Fruit fly (Drosophila melanogaster) whole organism, embryonic: ENCODE measurements around the gene ClC-a.

Experiments used
- CG11247 ChIP-seq: fragments of 200-800 bp; sonication (Bioruptor generic); IDR thresholded peaks from 2 replicates; pipeline ENCODE4 v1.3.6; 2022; ENCODE audit warnings: missing biosample characterization, missing genetic modification characterization
- CG11560 ChIP-seq: fragments of 200-800 bp; sonication (Bioruptor generic); IDR thresholded peaks from 3 replicates; pipeline ENCODE4 v1.3.6; 2022; ENCODE audit warnings: missing biosample characterization, missing genetic modification characterization
- CG11695 ChIP-seq: fragments of 200-800 bp; sonication (Bioruptor generic); IDR thresholded peaks from 3 replicates; pipeline ENCODE4 v1.3.6; 2022; ENCODE audit warnings: missing biosample characterization, missing genetic modification characterization
- CG12155 ChIP-seq: fragments of 200-800 bp; sonication (Bioruptor generic); optimal IDR thresholded peaks from 3 replicates; lab custom pipeline; 2016; ENCODE audit warnings: missing biosample characterization, missing genetic modification characterization
- CG12299 ChIP-seq: fragments of 200-800 bp; sonication (Bioruptor generic); optimal IDR thresholded peaks from 2 replicates; lab custom pipeline; 2018; ENCODE audit warnings: missing biosample characterization, mild to moderate bottlenecking, missing genetic modification characterization
- CG12942 ChIP-seq: fragments of 200-800 bp; sonication (Bioruptor generic); optimal IDR thresholded peaks from 3 replicates; lab custom pipeline; 2016; ENCODE audit warnings: missing biosample characterization, missing genetic modification characterization
- CG14050 ChIP-seq: fragments of 200-800 bp; sonication (Bioruptor generic); IDR thresholded peaks from 3 replicates; pipeline ENCODE4 v1.3.6; 2022; ENCODE audit warnings: missing biosample characterization, missing genetic modification characterization
- CG15479 ChIP-seq: fragments of 200-800 bp; sonication (Bioruptor generic); optimal IDR thresholded peaks from 3 replicates; lab custom pipeline; 2019; ENCODE audit warnings: missing biosample characterization, mild to moderate bottlenecking, missing genetic modification characterization, moderate library complexity
- CG17359 ChIP-seq: fragments of 200-800 bp; sonication (Bioruptor generic); optimal IDR thresholded peaks from 3 replicates; lab custom pipeline; 2018; ENCODE audit warnings: missing biosample characterization, mild to moderate bottlenecking, missing genetic modification characterization, moderate library complexity
- CG17385 ChIP-seq: fragments of 200-800 bp; sonication (Bioruptor generic); optimal IDR thresholded peaks from 3 replicates; lab custom pipeline; 2018; ENCODE audit warnings: missing biosample characterization, mild to moderate bottlenecking, missing genetic modification characterization
- CG17568 ChIP-seq: fragments of 200-800 bp; sonication (Bioruptor generic); optimal IDR thresholded peaks from 2 replicates; lab custom pipeline; 2018; ENCODE audit warnings: missing biosample characterization, mild to moderate bottlenecking, missing genetic modification characterization, moderate library complexity
- CG2678 ChIP-seq: fragments of 200-800 bp; sonication (Bioruptor generic); optimal IDR thresholded peaks from 3 replicates; lab custom pipeline; 2019; ENCODE audit warnings: missing biosample characterization, mild to moderate bottlenecking, missing genetic modification characterization, moderate library complexity
- CG31365 ChIP-seq: fragments of 200-800 bp; sonication (Bioruptor generic); optimal IDR thresholded peaks from 2 replicates; lab custom pipeline; 2018; ENCODE audit warnings: missing biosample characterization, mild to moderate bottlenecking, missing genetic modification characterization
- CG3281 ChIP-seq: fragments of 200-800 bp; sonication (Bioruptor generic); optimal IDR thresholded peaks from 3 replicates; lab custom pipeline; 2017; ENCODE audit warnings: missing biosample characterization, mild to moderate bottlenecking, missing genetic modification characterization
- CG3407 ChIP-seq: fragments of 200-800 bp; sonication (Bioruptor generic); optimal IDR thresholded peaks from 2 replicates; lab custom pipeline; 2018; ENCODE audit warnings: missing biosample characterization, mild to moderate bottlenecking, missing genetic modification characterization
- CG4404 ChIP-seq: fragments of 200-800 bp; sonication (Bioruptor generic); IDR thresholded peaks from 2 replicates; pipeline ENCODE4 v1.3.6; 2022; ENCODE audit warnings: missing biosample characterization, missing genetic modification characterization
- CG8359 ChIP-seq: fragments of 200-800 bp; sonication (Bioruptor generic); optimal IDR thresholded peaks from 2 replicates; lab custom pipeline; 2017; ENCODE audit warnings: missing biosample characterization, mild to moderate bottlenecking, missing genetic modification characterization, borderline replicate concordance
- CG9437 ChIP-seq: fragments of 200-800 bp; sonication (Bioruptor generic); optimal IDR thresholded peaks from 2 replicates; lab custom pipeline; 2018; ENCODE audit warnings: missing biosample characterization, mild to moderate bottlenecking, missing genetic modification characterization
- Chrac-16 ChIP-seq: fragments of 200-800 bp; sonication (Bioruptor generic); optimal IDR thresholded peaks from 3 replicates; lab custom pipeline; 2016; ENCODE audit warnings: missing biosample characterization, missing genetic modification characterization
- Eip74EF ChIP-seq, 2 experiments: fragments of 200-800 bp in 1 of 2; fragments of >200 bp in 1 of 2; sonication (Bioruptor generic) in 1 of 2; optimal IDR thresholded peaks; 2 replicates each; lab custom pipeline; 2017 to 2019; ENCODE audit warnings: missing biosample characterization in 2 of 2, missing genetic modification characterization in 2 of 2, mild to moderate bottlenecking in 1 of 2, moderate library complexity in 1 of 2
- HLH3B ChIP-seq: fragments of 200-800 bp; sonication (Bioruptor generic); IDR thresholded peaks from 2 replicates; pipeline ENCODE4 v1.3.6; 2022; ENCODE audit warnings: missing biosample characterization, missing genetic modification characterization
- NC2α ChIP-seq: fragments of 200-800 bp; sonication (Bioruptor generic); optimal IDR thresholded peaks from 2 replicates; lab custom pipeline; 2016; ENCODE audit warnings: missing biosample characterization, missing genetic modification characterization
- Six4 ChIP-seq: fragments of 200-800 bp; sonication (Bioruptor generic); optimal IDR thresholded peaks from 2 replicates; lab custom pipeline; 2016; ENCODE audit warnings: missing biosample characterization, missing genetic modification characterization
- Sry-β ChIP-seq: fragments of 200-800 bp; sonication (Bioruptor generic); optimal IDR thresholded peaks from 2 replicates; lab custom pipeline; 2018; ENCODE audit warnings: missing biosample characterization, mild to moderate bottlenecking, missing genetic modification characterization, moderate library complexity
- Ssrp ChIP-seq: fragments of 200-800 bp; sonication (Bioruptor generic); optimal IDR thresholded peaks from 2 replicates; lab custom pipeline; 2018; ENCODE audit warnings: missing biosample characterization, mild to moderate bottlenecking, missing genetic modification characterization, moderate library complexity
- ap ChIP-seq: fragments of 200-800 bp; sonication (Bioruptor generic); IDR thresholded peaks from 2 replicates; pipeline ENCODE4 v1.3.6; 2022; ENCODE audit warnings: missing biosample characterization, missing genetic modification characterization
- croc ChIP-seq: fragments of 200-800 bp; sonication (Bioruptor generic); conservative IDR thresholded peaks from 3 replicates; pipeline ENCODE4 v1.3.6; 2022; ENCODE audit warnings: missing biosample characterization, missing genetic modification characterization
- crp ChIP-seq, 2 experiments: fragments of 200-800 bp; sonication (Bioruptor generic); optimal IDR thresholded peaks; 2 replicates in 1 of 2; 3 replicates in 1 of 2; lab custom pipeline; 2017; ENCODE audit warnings: missing biosample characterization in 2 of 2, missing genetic modification characterization in 2 of 2, mild to moderate bottlenecking in 1 of 2, moderate library complexity in 1 of 2
- dati ChIP-seq: fragments of 200-800 bp; sonication (Bioruptor generic); IDR thresholded peaks from 2 replicates; pipeline ENCODE4 v1.3.6; 2022; ENCODE audit warnings: missing biosample characterization, missing genetic modification characterization
- dimm ChIP-seq: fragments of 200-800 bp; sonication (Bioruptor generic); IDR thresholded peaks from 2 replicates; pipeline ENCODE4 v1.3.6; 2022; ENCODE audit warnings: missing biosample characterization, missing genetic modification characterization
- dpn ChIP-seq, 2 experiments: fragments of 200-800 bp; sonication (Bioruptor generic); optimal IDR thresholded peaks; 3 replicates each; lab custom pipeline; 2016; ENCODE audit warnings: missing biosample characterization in 2 of 2, missing genetic modification characterization in 2 of 2
- dysf ChIP-seq: fragments of 200-800 bp; sonication (Bioruptor generic); IDR thresholded peaks from 3 replicates; pipeline ENCODE4 v1.3.6; 2022; ENCODE audit warnings: missing biosample characterization, missing genetic modification characterization
- eve ChIP-seq, 2 experiments: fragments of >200 bp; optimal IDR thresholded peaks; 2 replicates each; lab custom pipeline; 2017; ENCODE audit warnings: missing biosample characterization in 2 of 2, missing genetic modification characterization in 2 of 2
- ewg ChIP-seq: fragments of 200-800 bp; sonication (Bioruptor generic); optimal IDR thresholded peaks from 3 replicates; lab custom pipeline; 2017; ENCODE audit warnings: mild to moderate bottlenecking, missing biosample characterization, missing genetic modification reagents, missing genetic modification characterization
- gce ChIP-seq: fragments of 200-800 bp; sonication (Bioruptor generic); IDR thresholded peaks from 3 replicates; pipeline ENCODE4 v1.3.6; 2022; ENCODE audit warnings: missing biosample characterization, missing genetic modification characterization
- gem ChIP-seq: fragments of 200-800 bp; sonication (Bioruptor generic); optimal IDR thresholded peaks from 2 replicates; lab custom pipeline; 2019; ENCODE audit warnings: missing biosample characterization, mild to moderate bottlenecking, missing genetic modification characterization, moderate library complexity
- grau ChIP-seq: fragments of 200-800 bp; optimal IDR thresholded peaks from 3 replicates; lab custom pipeline; 2019; ENCODE audit warnings: missing biosample characterization, mild to moderate bottlenecking, missing genetic modification characterization, moderate library complexity
- gsb-n ChIP-seq: fragments of 200-800 bp; sonication (Bioruptor generic); optimal IDR thresholded peaks from 3 replicates; lab custom pipeline; 2018; ENCODE audit warnings: missing biosample characterization, mild to moderate bottlenecking, missing genetic modification characterization
- lola ChIP-seq, 3 experiments: fragments of >200 bp in 2 of 3; fragments of 200-800 bp in 1 of 3; sonication (Bioruptor generic) in 1 of 3; optimal IDR thresholded peaks; 2 replicates each; lab custom pipeline; 2017 to 2019; ENCODE audit warnings: missing biosample characterization in 3 of 3, missing genetic modification characterization in 3 of 3, mild to moderate bottlenecking in 1 of 3, moderate library complexity in 1 of 3
- oc ChIP-seq: fragments of 200-800 bp; sonication (Bioruptor generic); optimal IDR thresholded peaks from 2 replicates; lab custom pipeline; 2018; ENCODE audit warnings: missing biosample characterization, mild to moderate bottlenecking, missing genetic modification characterization, moderate library complexity
- pan ChIP-seq, 4 experiments: fragments of >200 bp in 3 of 4; fragments of 200-800 bp in 1 of 4; sonication (Bioruptor generic) in 1 of 4; optimal IDR thresholded peaks in 3 of 4; IDR thresholded peaks in 1 of 4; 2 replicates each; pipeline versions ENCODE4 v1.3.6 to Lab custom; 2017 to 2022; ENCODE audit warnings: missing biosample characterization in 2 of 4, missing genetic modification characterization in 2 of 4, mixed read lengths in 1 of 4
- phol ChIP-seq: fragments of 200-800 bp; sonication (Bioruptor generic); optimal IDR thresholded peaks from 3 replicates; lab custom pipeline; 2018; ENCODE audit warnings: missing biosample characterization, mild to moderate bottlenecking, missing genetic modification characterization, moderate library complexity
- ro ChIP-seq: fragments of 200-800 bp; sonication (Bioruptor generic); IDR thresholded peaks from 2 replicates; pipeline ENCODE4 v1.3.6; 2022; ENCODE audit warnings: missing biosample characterization, missing genetic modification characterization
- row ChIP-seq: fragments of 200-800 bp; sonication (Bioruptor generic); IDR thresholded peaks from 3 replicates; pipeline ENCODE4 v1.3.6; 2022; ENCODE audit warnings: missing biosample characterization, missing genetic modification characterization
- stc ChIP-seq: fragments of 200-800 bp; sonication (Bioruptor generic); IDR thresholded peaks from 2 replicates; pipeline ENCODE4 v1.3.6; 2022; ENCODE audit warnings: missing biosample characterization, missing genetic modification characterization
- stwl ChIP-seq: fragments of 200-800 bp; sonication (Bioruptor generic); optimal IDR thresholded peaks from 3 replicates; lab custom pipeline; 2018; ENCODE audit warnings: missing biosample characterization, mild to moderate bottlenecking, missing genetic modification characterization, moderate library complexity
- tin ChIP-seq: fragments of 200-800 bp; sonication (Bioruptor generic); optimal IDR thresholded peaks from 3 replicates; lab custom pipeline; 2016; ENCODE audit warnings: missing biosample characterization, missing genetic modification characterization
- usp ChIP-seq: fragments of >200 bp; optimal IDR thresholded peaks from 2 replicates; lab custom pipeline; 2017; ENCODE audit warnings: missing biosample characterization, missing genetic modification characterization

ClC-a gene

dm6 chr3R:11855156-11855555, 42.1 kb upstream of the ClC-a start (continued):
- 0 out of 3 replicates have a peak, but pooled peaks have one; percentile 47 for TF ChIP-seq dysf (GFP tag; lab: Robert Waterston, UW)
- no peak for TF ChIP-seq CG14050 (GFP tag; lab: Robert Waterston, UW)
- no peak for TF ChIP-seq CG3281
- no peak for TF ChIP-seq Chrac-16 (GFP tag; lab: Kevin White, UChicago)
- no peak for TF ChIP-seq pan (optimal IDR thresholded peaks at IDR 0.05; lab: Kevin White, UChicago)
- peak in 1 of 2 experiments; percentile 34 for TF ChIP-seq pan (GFP tag; optimal IDR thresholded peaks at IDR 0.05 in 1 of 2, IDR thresholded peaks at IDR 0.05 in 1 of 2)
- no peak for TF ChIP-seq dati (GFP tag; lab: Robert Waterston, UW)
- TF ChIP-seq CG31365 (tag; lab: Kevin White, UChicago), result no peak
- TF ChIP-seq CG4404 (GFP tag; lab: Robert Waterston, UW), result no peak
- TF ChIP-seq gem (tag; lab: Kevin White, UChicago), result peak; percentile 69
- peak; percentile 17 for TF ChIP-seq CG17385
- TF ChIP-seq NC2α (GFP tag; lab: Kevin White, UChicago), result no peak
- no peak for TF ChIP-seq CG11247 (GFP tag; lab: Robert Waterston, UW)
- peak; percentile 36; the same call in 1 of the 3 replicates for TF ChIP-seq CG11695 (GFP tag; lab: Robert Waterston, UW)
- TF ChIP-seq gce (GFP tag; lab: Robert Waterston, UW), result no peak
- no peak for TF ChIP-seq CG8359 (GFP tag; lab: Kevin White, UChicago)
- TF ChIP-seq Eip74EF (GFP tag; optimal IDR thresholded peaks at IDR 0.05; lab: Kevin White, UChicago), result no peak
- no peak for TF ChIP-seq ro (GFP tag; lab: Robert Waterston, UW)
- TF ChIP-seq CG12155, result no peak
- TF ChIP-seq stwl, result no peak

- TF ChIP-seq crp (GFP tag; optimal IDR thresholded peaks at IDR 0.05; lab: Kevin White, UChicago), result no peak
- 0 out of 3 replicates have a peak, but pooled peaks have one; percentile 13 for TF ChIP-seq CG11695 (GFP tag; lab: Robert Waterston, UW)
- peak in 1 of 2 experiments; percentile 27 for TF ChIP-seq dpn (GFP tag; optimal IDR thresholded peaks at IDR 0.05; lab: Kevin White, UChicago)
- peak; percentile 3 for TF ChIP-seq Six4 (GFP tag; lab: Kevin White, UChicago)
- TF ChIP-seq oc (tag; lab: Kevin White, UChicago), result peak; percentile 73
- TF ChIP-seq CG2678, result peak; percentile 72
- TF ChIP-seq lola (GFP tag; optimal IDR thresholded peaks at IDR 0.05; lab: Kevin White, UChicago), result peak in 1 of 3 experiments; percentile 73
- peak; percentile 52 for TF ChIP-seq ewg (GFP tag; lab: Kevin White, UChicago)
- TF ChIP-seq eve (GFP tag; optimal IDR thresholded peaks at IDR 0.05; lab: Kevin White, UChicago), result peak in 1 of 2 experiments; percentile 52
- peak; percentile 82 for TF ChIP-seq phol (tag; lab: Kevin White, UChicago)
- TF ChIP-seq croc (GFP tag; lab: Robert Waterston, UW), result peak; percentile 51
- no peak for TF ChIP-seq dimm (GFP tag; lab: Robert Waterston, UW)
- TF ChIP-seq gsb-n (tag; lab: Kevin White, UChicago), result peak; percentile 71
- TF ChIP-seq usp (GFP tag; lab: Kevin White, UChicago), result no peak
- TF ChIP-seq grau (tag; lab: Kevin White, UChicago), result peak; percentile 71
- TF ChIP-seq CG3407 (GFP tag; lab: Kevin White, UChicago), result peak; percentile 12
- peak; percentile 55; the same call in 2 of the 3 replicates for TF ChIP-seq row
- TF ChIP-seq CG9437 (GFP tag; lab: Kevin White, UChicago), result peak; percentile 9
- peak; percentile 6 for TF ChIP-seq CG17568 (GFP tag; lab: Kevin White, UChicago)
- TF ChIP-seq CG12299 (tag; lab: Kevin White, UChicago), result peak; percentile 29
- TF ChIP-seq Ssrp (tag; lab: Kevin White, UChicago), result peak; percentile 76
- TF ChIP-seq HLH3B (GFP tag; lab: Robert Waterston, UW), result peak; percentile 49
- TF ChIP-seq stc (GFP tag; lab: Robert Waterston, UW), result peak; percentile 46; the same call in 1 of the 2 replicates
- peak; percentile 27; the same call in 1 of the 2 replicates for TF ChIP-seq ap
- TF ChIP-seq CG11560 (tag; lab: Robert Waterston, UW), result no peak
- TF ChIP-seq CG17359 (tag; lab: Kevin White, UChicago), result peak; percentile 70
- peak; percentile 11 for TF ChIP-seq tin
- peak; percentile 7 for TF ChIP-seq Sry-β
- TF ChIP-seq CG15479, result no peak
- no peak for TF ChIP-seq pan (optimal IDR thresholded peaks at IDR 0.05; lab: Kevin White, UChicago)
- peak in 1 of 2 experiments; percentile 57 for TF ChIP-seq pan (GFP tag; optimal IDR thresholded peaks at IDR 0.05 in 1 of 2, IDR thresholded peaks at IDR 0.05 in 1 of 2)
- no peak for TF ChIP-seq CG12942
Measured at dm6 chr3R:11851939-11852338, 38.9 kb upstream of the ClC-a start.
